Fruit fly (Drosophila melanogaster) whole organism, embryonic: ENCODE data around the gene Trf5.

Source experiments
- CG11504 ChIP-seq: fragments of 200-800 bp; sonication (Bioruptor generic); optimal IDR thresholded peaks from 3 replicates; lab custom pipeline; 2019; ENCODE audit warnings: missing biosample characterization, mild to moderate bottlenecking, missing genetic modification characterization, moderate library complexity
- CG11695 ChIP-seq: fragments of 200-800 bp; sonication (Bioruptor generic); IDR thresholded peaks from 3 replicates; pipeline ENCODE4 v1.3.6; 2022; ENCODE audit warnings: missing biosample characterization, missing genetic modification characterization
- CG11723 ChIP-seq: fragments of 200-800 bp; sonication (Bioruptor generic); optimal IDR thresholded peaks from 2 replicates; lab custom pipeline; 2017; ENCODE audit warnings: missing biosample characterization, mild to moderate bottlenecking, missing genetic modification characterization
- CG12659 ChIP-seq: fragments of 200-800 bp; sonication (Bioruptor generic); optimal IDR thresholded peaks from 3 replicates; lab custom pipeline; 2017; ENCODE audit warnings: mild to moderate bottlenecking, missing biosample characterization, missing genetic modification reagents, missing genetic modification characterization
- CG13624 ChIP-seq: fragments of 200-800 bp; sonication (Bioruptor generic); optimal IDR thresholded peaks from 2 replicates; lab custom pipeline; 2016; ENCODE audit warnings: missing biosample characterization, missing genetic modification characterization
- CG15479 ChIP-seq: fragments of 200-800 bp; sonication (Bioruptor generic); optimal IDR thresholded peaks from 3 replicates; lab custom pipeline; 2019; ENCODE audit warnings: missing biosample characterization, mild to moderate bottlenecking, missing genetic modification characterization, moderate library complexity
- CG17385 ChIP-seq: fragments of 200-800 bp; sonication (Bioruptor generic); optimal IDR thresholded peaks from 3 replicates; lab custom pipeline; 2018; ENCODE audit warnings: missing biosample characterization, mild to moderate bottlenecking, missing genetic modification characterization
- CG18011 ChIP-seq: fragments of 200-800 bp; sonication (Bioruptor generic); optimal IDR thresholded peaks from 2 replicates; lab custom pipeline; 2017; ENCODE audit warnings: missing biosample characterization, missing genetic modification characterization, mild to moderate bottlenecking, moderate library complexity, missing genotype
- CG2678 ChIP-seq: fragments of 200-800 bp; sonication (Bioruptor generic); optimal IDR thresholded peaks from 3 replicates; lab custom pipeline; 2019; ENCODE audit warnings: missing biosample characterization, mild to moderate bottlenecking, missing genetic modification characterization, moderate library complexity
- CG2712 ChIP-seq: fragments of 200-800 bp; optimal IDR thresholded peaks from 3 replicates; lab custom pipeline; 2019; ENCODE audit warnings: missing biosample characterization, mild to moderate bottlenecking, missing genetic modification characterization, moderate library complexity
- CG34422 ChIP-seq: fragments of 200-800 bp; sonication (Bioruptor generic); IDR thresholded peaks from 3 replicates; pipeline ENCODE4 v1.3.6; 2022; ENCODE audit warnings: missing biosample characterization, missing genetic modification characterization
- CG4404 ChIP-seq: fragments of 200-800 bp; sonication (Bioruptor generic); IDR thresholded peaks from 2 replicates; pipeline ENCODE4 v1.3.6; 2022; ENCODE audit warnings: missing biosample characterization, missing genetic modification characterization
- CG6254 ChIP-seq: fragments of 200-800 bp; sonication (Bioruptor generic); optimal IDR thresholded peaks from 3 replicates; lab custom pipeline; 2017; ENCODE audit warnings: mild to moderate bottlenecking, missing biosample characterization, missing genetic modification reagents, missing genetic modification characterization
- CG6689 ChIP-seq: fragments of 200-800 bp; sonication (Bioruptor generic); IDR thresholded peaks from 2 replicates; pipeline ENCODE4 v1.3.6; 2022; ENCODE audit warnings: missing biosample characterization, missing genetic modification characterization
- CG7786 ChIP-seq: fragments of 200-800 bp; sonication (Bioruptor generic); optimal IDR thresholded peaks from 2 replicates; lab custom pipeline; 2016; ENCODE audit warnings: missing biosample characterization, missing genetic modification characterization
- CG7928 ChIP-seq: fragments of 200-800 bp; sonication (Bioruptor generic); optimal IDR thresholded peaks from 2 replicates; lab custom pipeline; 2017; ENCODE audit warnings: missing biosample characterization, mild to moderate bottlenecking, missing genetic modification characterization
- CG7963 ChIP-seq: fragments of 200-800 bp; sonication (Bioruptor generic); IDR thresholded peaks from 3 replicates; pipeline ENCODE4 v1.3.6; 2022; ENCODE audit warnings: missing biosample characterization, missing genetic modification characterization; ENCODE audit not compliant: partially characterized antibody
- CG8924 ChIP-seq: fragments of 200-800 bp; optimal IDR thresholded peaks from 3 replicates; lab custom pipeline; 2019; ENCODE audit warnings: missing biosample characterization, mild to moderate bottlenecking, missing genetic modification characterization, moderate library complexity
- CG9876 ChIP-seq: fragments of 200-800 bp; sonication (Bioruptor generic); optimal IDR thresholded peaks from 2 replicates; lab custom pipeline; 2016; ENCODE audit warnings: missing biosample characterization, missing genetic modification characterization
- Drgx ChIP-seq: fragments of 200-800 bp; sonication (Bioruptor generic); IDR thresholded peaks from 2 replicates; pipeline ENCODE4 v1.3.6; 2022; ENCODE audit warnings: missing biosample characterization, missing genetic modification characterization
- ERR ChIP-seq: fragments of 200-800 bp; sonication (Bioruptor generic); optimal IDR thresholded peaks from 2 replicates; lab custom pipeline; 2016; ENCODE audit warnings: missing biosample characterization, missing genetic modification characterization
- Elba2 ChIP-seq: fragments of 200-800 bp; sonication (Bioruptor generic); optimal IDR thresholded peaks from 3 replicates; lab custom pipeline; 2016; ENCODE audit warnings: missing biosample characterization, missing genetic modification characterization
- Fer3 ChIP-seq: fragments of 200-800 bp; sonication (Bioruptor generic); optimal IDR thresholded peaks from 2 replicates; lab custom pipeline; 2018; ENCODE audit warnings: missing biosample characterization, mild to moderate bottlenecking, missing genetic modification characterization, moderate library complexity
- Hr78 ChIP-seq, 2 experiments: fragments of 200-800 bp in 1 of 2; fragments of >200 bp in 1 of 2; sonication (Bioruptor generic) in 1 of 2; optimal IDR thresholded peaks; 2 replicates each; lab custom pipeline; 2017 to 2019; ENCODE audit warnings: missing biosample characterization in 2 of 2, missing genetic modification characterization in 2 of 2, mild to moderate bottlenecking in 1 of 2, moderate library complexity in 1 of 2
- NC2β ChIP-seq: fragments of 200-800 bp; sonication (Bioruptor generic); optimal IDR thresholded peaks from 2 replicates; lab custom pipeline; 2016; ENCODE audit warnings: missing biosample characterization, missing genetic modification characterization
- Oli ChIP-seq: fragments of 200-800 bp; sonication (Bioruptor generic); optimal IDR thresholded peaks from 2 replicates; lab custom pipeline; 2018; ENCODE audit warnings: missing biosample characterization, mild to moderate bottlenecking, missing genetic modification characterization, moderate library complexity
- Pdp1 ChIP-seq, 2 experiments: fragments of 200-800 bp; sonication (Bioruptor generic); optimal IDR thresholded peaks; 3 replicates each; lab custom pipeline; 2016; ENCODE audit warnings: missing biosample characterization in 2 of 2, missing genetic modification characterization in 2 of 2, mild to moderate bottlenecking in 1 of 2, moderate library complexity in 1 of 2
- Rx ChIP-seq: fragments of 200-800 bp; sonication (Bioruptor generic); IDR thresholded peaks from 2 replicates; pipeline ENCODE4 v1.3.6; 2022; ENCODE audit warnings: missing biosample characterization, missing genetic modification characterization
- Xbp1 ChIP-seq: fragments of 200-800 bp; sonication (Bioruptor generic); optimal IDR thresholded peaks from 3 replicates; lab custom pipeline; 2016; ENCODE audit warnings: missing biosample characterization, mild to moderate bottlenecking, missing genetic modification characterization
- al ChIP-seq: fragments of 200-800 bp; sonication (Bioruptor generic); IDR thresholded peaks from 2 replicates; pipeline ENCODE4 v1.3.6; 2022; ENCODE audit warnings: missing biosample characterization, missing genetic modification characterization
- ato ChIP-seq: fragments of 200-800 bp; sonication (Bioruptor generic); IDR thresholded peaks from 2 replicates; pipeline ENCODE4 v1.3.6; 2022; ENCODE audit warnings: missing biosample characterization, missing genetic modification characterization; ENCODE audit not compliant: partially characterized antibody
- bab2 ChIP-seq: fragments of 200-800 bp; sonication (Bioruptor generic); optimal IDR thresholded peaks from 2 replicates; lab custom pipeline; 2016; ENCODE audit warnings: missing biosample characterization, missing genetic modification characterization
- ci ChIP-seq: fragments of 200-800 bp; sonication (Bioruptor generic); IDR thresholded peaks from 3 replicates; pipeline ENCODE4 v1.3.6; 2022; ENCODE audit warnings: missing biosample characterization, missing genetic modification characterization
- da ChIP-seq: fragments of 200-800 bp; sonication (Bioruptor generic); optimal IDR thresholded peaks from 2 replicates; lab custom pipeline; 2016; ENCODE audit warnings: missing biosample characterization, missing genetic modification characterization
- dmrt99B ChIP-seq: fragments of 200-800 bp; sonication (Bioruptor generic); optimal IDR thresholded peaks from 2 replicates; lab custom pipeline; 2018; ENCODE audit warnings: missing biosample characterization, mild to moderate bottlenecking, missing genetic modification characterization, moderate library complexity
- ems ChIP-seq: fragments of 200-800 bp; sonication (Bioruptor generic); optimal IDR thresholded peaks from 3 replicates; lab custom pipeline; 2016; ENCODE audit warnings: missing biosample characterization, missing genetic modification characterization
- ftz-f1 ChIP-seq: fragments of 200-800 bp; sonication (Bioruptor generic); optimal IDR thresholded peaks from 2 replicates; lab custom pipeline; 2016; ENCODE audit warnings: missing biosample characterization, missing genetic modification characterization
- grn ChIP-seq: fragments of 200-800 bp; sonication (Bioruptor generic); optimal IDR thresholded peaks from 3 replicates; lab custom pipeline; 2017; ENCODE audit warnings: missing biosample characterization, missing genetic modification characterization
- h ChIP-seq: fragments of >200 bp; optimal IDR thresholded peaks from 2 replicates; lab custom pipeline; 2017
- klu ChIP-seq: fragments of 200-800 bp; sonication (Bioruptor generic); IDR thresholded peaks from 2 replicates; pipeline ENCODE4 v1.3.6; 2022; ENCODE audit warnings: missing biosample characterization, missing genetic modification characterization
- phol ChIP-seq: fragments of 200-800 bp; sonication (Bioruptor generic); optimal IDR thresholded peaks from 3 replicates; lab custom pipeline; 2018; ENCODE audit warnings: missing biosample characterization, mild to moderate bottlenecking, missing genetic modification characterization, moderate library complexity
- ro ChIP-seq: fragments of 200-800 bp; sonication (Bioruptor generic); IDR thresholded peaks from 2 replicates; pipeline ENCODE4 v1.3.6; 2022; ENCODE audit warnings: missing biosample characterization, missing genetic modification characterization
- salm ChIP-seq: fragments of 200-800 bp; sonication (Bioruptor generic); optimal IDR thresholded peaks from 2 replicates; lab custom pipeline; 2018; ENCODE audit warnings: missing biosample characterization, mild to moderate bottlenecking, missing genetic modification characterization
- scrt ChIP-seq: fragments of 200-800 bp; sonication (Bioruptor generic); optimal IDR thresholded peaks from 2 replicates; lab custom pipeline; 2018; ENCODE audit warnings: missing biosample characterization, mild to moderate bottlenecking, missing genetic modification characterization, moderate library complexity
- sens-2 ChIP-seq: fragments of 200-800 bp; sonication (Bioruptor generic); IDR thresholded peaks from 2 replicates; pipeline ENCODE4 v1.3.6; 2022; ENCODE audit warnings: missing biosample characterization, missing genetic modification characterization
- sima ChIP-seq: fragments of 200-800 bp; sonication (Bioruptor generic); optimal IDR thresholded peaks from 2 replicates; lab custom pipeline; 2016; ENCODE audit warnings: missing biosample characterization, missing genetic modification characterization
- so ChIP-seq: fragments of 200-800 bp; sonication (Bioruptor generic); IDR thresholded peaks from 3 replicates; pipeline ENCODE4 v1.3.6; 2022; ENCODE audit warnings: missing biosample characterization, missing genetic modification characterization
- sob ChIP-seq: fragments of 200-800 bp; sonication (Bioruptor generic); IDR thresholded peaks from 2 replicates; pipeline ENCODE4 v1.3.6; 2022; ENCODE audit warnings: missing biosample characterization, missing genetic modification characterization
- trh ChIP-seq: fragments of 200-800 bp; sonication (Bioruptor generic); optimal IDR thresholded peaks from 2 replicates; lab custom pipeline; 2016; ENCODE audit warnings: missing biosample characterization, missing genetic modification characterization

Trf5 gene

DNA sequence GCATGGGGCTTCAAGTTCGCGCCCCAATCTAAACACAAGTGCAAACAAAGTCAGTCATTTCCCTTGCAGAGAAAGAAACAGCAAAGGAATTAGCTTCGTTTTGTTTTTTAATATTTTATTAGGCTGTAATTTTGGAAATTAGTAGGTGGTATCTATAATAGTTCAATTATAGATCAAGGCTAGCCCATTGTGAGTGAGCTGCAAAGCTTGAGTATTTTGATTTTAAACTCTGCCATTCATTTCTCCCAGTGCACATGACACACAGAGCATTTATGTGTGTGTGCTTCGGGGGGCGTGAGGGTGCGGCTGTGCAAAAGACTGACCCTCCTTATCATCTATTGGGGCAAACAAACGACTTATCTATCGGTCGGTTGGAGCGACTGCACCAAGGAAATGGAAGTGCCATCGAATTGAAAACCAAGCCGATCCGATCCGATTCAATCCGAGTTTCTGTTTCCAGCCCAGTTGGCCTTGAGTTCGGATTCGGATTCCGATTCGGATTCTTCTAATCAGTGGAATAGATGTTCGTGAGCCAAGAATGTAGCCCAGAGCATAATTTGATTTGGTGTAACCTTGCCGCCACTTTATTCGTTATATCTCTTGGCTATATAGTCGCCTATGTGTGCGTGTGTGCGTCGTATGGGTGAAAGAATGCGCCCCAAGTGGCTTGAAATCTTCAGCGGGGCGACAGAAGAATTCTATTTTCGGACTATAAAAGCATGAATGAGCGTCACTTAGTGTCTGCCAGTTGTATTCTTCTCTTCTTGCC lies 35.3 kb upstream of the Trf5 start (continued):
- TF ChIP-seq Fer3 (tag; lab: Kevin White, UChicago) (peak; percentile 4), CG34422 (0 out of 3 replicates have a peak, but pooled peaks have one; percentile 40), CG6689 (peak; percentile 67; the same call in 1 of the 2 replicates), h (lab: Kevin White, UChicago) (no peak), ci (GFP tag; lab: Robert Waterston, UW) (no peak), Drgx (peak; percentile 57), sima (GFP tag; lab: Kevin White, UChicago) (no peak), ftz-f1 (GFP tag; lab: Kevin White, UChicago) (peak; percentile 63), Pdp1 (GFP tag; optimal IDR thresholded peaks at IDR 0.05; lab: Kevin White, UChicago) (peak in 1 of 2 experiments; percentile 68), CG15479 (GFP tag; lab: Kevin White, UChicago) (no peak), phol (tag; lab: Kevin White, UChicago) (peak; percentile 39), CG13624 (GFP tag; lab: Kevin White, UChicago) (peak; percentile 18), CG8924 (tag; lab: Kevin White, UChicago) (peak; percentile 0), CG7928 (GFP tag; lab: Kevin White, UChicago) (no peak), CG2712 (tag; lab: Kevin White, UChicago) (peak; percentile 60), CG2678 (tag; lab: Kevin White, UChicago) (peak; percentile 38), scrt (GFP tag; lab: Kevin White, UChicago) (no peak), grn (GFP tag; lab: Kevin White, UChicago) (no peak), CG11695 (GFP tag; lab: Robert Waterston, UW) (0 out of 3 replicates have a peak, but pooled peaks have one; percentile 41), al (GFP tag; lab: Robert Waterston, UW) (no peak), CG11723 (GFP tag; lab: Kevin White, UChicago) (peak; percentile 16), bab2 (GFP tag; lab: Kevin White, UChicago) (peak; percentile 27), Oli (peak; percentile 45), CG17385 (GFP tag; lab: Kevin White, UChicago) (peak; percentile 21), Rx (GFP tag; lab: Robert Waterston, UW) (peak; percentile 62; the same call in 1 of the 2 replicates), NC2β (GFP tag; lab: Kevin White, UChicago) (peak; percentile 11), CG18011 (GFP tag; lab: Kevin White, UChicago) (no peak), CG7963 (GFP tag; lab: Robert Waterston, UW) (no peak), CG6254 (peak; percentile 2), ro (GFP tag; lab: Robert Waterston, UW) (no peak), CG4404 (GFP tag; lab: Robert Waterston, UW) (no peak), ems (peak; percentile 23), ERR (GFP tag; lab: Kevin White, UChicago) (no peak), CG7786 (GFP tag; lab: Kevin White, UChicago) (no peak), da (GFP tag; lab: Kevin White, UChicago) (no peak), Elba2 (GFP tag; lab: Kevin White, UChicago) (no peak), salm (tag; lab: Kevin White, UChicago) (no peak), ato (GFP tag; lab: Robert Waterston, UW) (no peak), CG11504 (peak; percentile 57), sob (peak; percentile 32; the same call in 1 of the 2 replicates), klu (GFP tag; lab: Robert Waterston, UW) (peak; percentile 18; the same call in 1 of the 2 replicates), trh (GFP tag; lab: Kevin White, UChicago) (peak; percentile 44), CG12659 (GFP tag; lab: Kevin White, UChicago) (peak; percentile 19), Hr78 (GFP tag; optimal IDR thresholded peaks at IDR 0.05; lab: Kevin White, UChicago) (peak in 1 of 2 experiments; percentile 91), sens-2 (peak; percentile 27; the same call in 1 of the 2 replicates), CG9876 (GFP tag; lab: Kevin White, UChicago) (no peak), so (GFP tag; lab: Robert Waterston, UW) (0 out of 3 replicates have a peak, but pooled peaks have one; percentile 41), Xbp1 (GFP tag; lab: Kevin White, UChicago) (peak; percentile 16), dmrt99B (tag; lab: Kevin White, UChicago) (peak; percentile 68)
